Fruit fly (Drosophila melanogaster): ENCODE data around the gene CG9547.

The CG9547 gene

dm6 chr2L:6473076-6474037 lies 21.0 kb downstream of the CG9547 start, which contains the start of gene mmy (continued):
- TF ChIP-seq Bteb2 (GFP tag; optimal IDR thresholded peaks at IDR 0.05) (no peak), jing (GFP tag; optimal IDR thresholded peaks at IDR 0.05) (no peak), org-1 (GFP tag; optimal IDR thresholded peaks at IDR 0.05) (peak; percentile 4), wor (GFP tag; IDR thresholded peaks at IDR 0.05) (0 out of 2 replicates have a peak, but pooled peaks have one; percentile 21), E2f1 (GFP tag; IDR thresholded peaks at IDR 0.05) (no peak; the same call in 1 of the 2 replicates), CG32772 (GFP tag; IDR thresholded peaks at IDR 0.05) (peak; percentile 54; the same call in 1 of the 2 replicates), CG12391 (tag; optimal IDR thresholded peaks at IDR 0.05) (peak; percentile 67), en (GFP tag; optimal IDR thresholded peaks at IDR 0.05) (peak; percentile 10), Xrp1 (GFP tag; IDR thresholded peaks at IDR 0.05) (peak; percentile 45; the same call in 1 of the 2 replicates), Hsf (GFP tag; optimal IDR thresholded peaks at IDR 0.05) (peak; percentile 1), run (tag; optimal IDR thresholded peaks at IDR 0.05) (peak; percentile 11), CG4282 (GFP tag; optimal IDR thresholded peaks at IDR 0.05) (peak; percentile 8), Taf1 (GFP tag; IDR thresholded peaks at IDR 0.05) (no peak), CG10147 (GFP tag; optimal IDR thresholded peaks at IDR 0.05) (no peak), wdn (GFP tag; IDR thresholded peaks at IDR 0.05) (no peak; the same call in 1 of the 2 replicates), CG12219 (GFP tag; optimal IDR thresholded peaks at IDR 0.05) (peak; percentile 20), Sry-β (GFP tag; optimal IDR thresholded peaks at IDR 0.05) (peak; percentile 38), CG4617 (GFP tag; optimal IDR thresholded peaks at IDR 0.05; ENCODE audit: borderline replicate concordance) (peak; percentile 85), cas (GFP tag; IDR thresholded peaks at IDR 0.05) (no peak), CG4424 (GFP tag; optimal IDR thresholded peaks at IDR 0.05) (peak; percentile 23), CG7839 (tag; optimal IDR thresholded peaks at IDR 0.05) (peak; percentile 74), twi (tag; optimal IDR thresholded peaks at IDR 0.05) (no peak), slbo (GFP tag; IDR thresholded peaks at IDR 0.05) (peak; percentile 21; the same call in 1 of the 2 replicates), Drgx (GFP tag; IDR thresholded peaks at IDR 0.05) (peak; percentile 71), tin (GFP tag; optimal IDR thresholded peaks at IDR 0.05) (peak; percentile 3), ewg (GFP tag; optimal IDR thresholded peaks at IDR 0.05) (peak; percentile 21), CG2199 (GFP tag; IDR thresholded peaks at IDR 0.05) (no peak), CG11085 (GFP tag; IDR thresholded peaks at IDR 0.05) (no peak), Ssrp (tag; optimal IDR thresholded peaks at IDR 0.05) (peak; percentile 61), CrebB (tag; optimal IDR thresholded peaks at IDR 0.05) (peak; percentile 12), CG17912 (GFP tag; optimal IDR thresholded peaks at IDR 0.05) (peak; percentile 53), lab (GFP tag; optimal IDR thresholded peaks at IDR 0.05) (peak; percentile 49), CG7357 (GFP tag; IDR thresholded peaks at IDR 0.05) (no peak), grau (tag; optimal IDR thresholded peaks at IDR 0.05) (peak; percentile 73), D (optimal IDR thresholded peaks at IDR 0.05) (peak; percentile 94), D (GFP tag; optimal IDR thresholded peaks at IDR 0.05) (peak; percentile 16), stwl (tag; optimal IDR thresholded peaks at IDR 0.05) (peak; percentile 67), ssp (GFP tag; IDR thresholded peaks at IDR 0.05) (no peak), pita (GFP tag; optimal IDR thresholded peaks at IDR 0.05) (no peak), zen2 (GFP tag; IDR thresholded peaks at IDR 0.05; ENCODE audit: partially characterized antibody) (no peak), fru (optimal IDR thresholded peaks at IDR 0.05) (no peak), Nf-YC (tag; optimal IDR thresholded peaks at IDR 0.05) (no peak), Ptx1 (GFP tag; IDR thresholded peaks at IDR 0.05) (peak; percentile 62), stc (GFP tag; IDR thresholded peaks at IDR 0.05) (peak; percentile 63), kni (GFP tag; optimal IDR thresholded peaks at IDR 0.05) (peak; percentile 73), CG9215 (GFP tag; IDR thresholded peaks at IDR 0.05) (0 out of 2 replicates have a peak, but pooled peaks have one; percentile 5), crp (GFP tag; optimal IDR thresholded peaks at IDR 0.05) (peak in 1 of 2 experiments; percentile 84), CG31441 (GFP tag; IDR thresholded peaks at IDR 0.05) (peak; percentile 66), h (optimal IDR thresholded peaks at IDR 0.05) (no peak)

Data from whole organism, embryonic.